Fruit fly (Drosophila melanogaster) whole organism, pupa: ENCODE data around the gene Tollo.
A peak's percentile ranks its signal among the peaks of the same experiment; 100 is the strongest.

Experiments used
- CG10348 ChIP-seq: fragments of 200-800 bp; sonication (Bioruptor generic); IDR thresholded peaks from 2 replicates; pipeline ENCODE4 v1.3.6; 2022; ENCODE audit warnings: missing biosample characterization, missing genetic modification characterization
- CG12605 ChIP-seq: fragments of 200-800 bp; sonication (Bioruptor generic); IDR thresholded peaks from 2 replicates; pipeline ENCODE4 v1.3.6; 2022; ENCODE audit warnings: missing biosample characterization, missing genetic modification characterization
- CG13204 ChIP-seq: fragments of 200-800 bp; sonication (Bioruptor generic); optimal IDR thresholded peaks from 2 replicates; lab custom pipeline; 2018; ENCODE audit warnings: missing biosample characterization, mild to moderate bottlenecking, missing genetic modification characterization, moderate library complexity
- CG15710 ChIP-seq: fragments of 200-800 bp; sonication (Bioruptor generic); optimal IDR thresholded peaks from 2 replicates; lab custom pipeline; 2018; ENCODE audit warnings: missing biosample characterization, mild to moderate bottlenecking, missing genetic modification characterization, moderate library complexity
- CG34367 ChIP-seq: fragments of 200-800 bp; sonication (Bioruptor generic); optimal IDR thresholded peaks from 2 replicates; lab custom pipeline; 2018; ENCODE audit warnings: missing biosample characterization, mild to moderate bottlenecking, missing genetic modification characterization
- CG4496 ChIP-seq: fragments of 200-800 bp; sonication (Bioruptor generic); IDR thresholded peaks from 3 replicates; pipeline ENCODE4 v1.3.6; 2022; ENCODE audit warnings: missing biosample characterization, missing genetic modification characterization
- CG8159 ChIP-seq: fragments of 200-800 bp; sonication (Bioruptor generic); optimal IDR thresholded peaks from 3 replicates; lab custom pipeline; 2018; ENCODE audit warnings: missing biosample characterization, mild to moderate bottlenecking, missing genetic modification characterization, moderate library complexity
- D1 ChIP-seq: fragments of 200-800 bp; sonication (Bioruptor generic); optimal IDR thresholded peaks from 2 replicates; lab custom pipeline; 2018; ENCODE audit warnings: missing biosample characterization, mild to moderate bottlenecking, missing genetic modification characterization, moderate library complexity
- EcR ChIP-seq: fragments of 200-800 bp; sonication (Bioruptor generic); optimal IDR thresholded peaks from 3 replicates; lab custom pipeline; 2019; ENCODE audit warnings: missing biosample characterization, missing genetic modification characterization, mild to moderate bottlenecking, moderate library complexity, missing genetic modification reagents
- Snoo ChIP-seq: fragments of 200-800 bp; sonication (Bioruptor generic); optimal IDR thresholded peaks from 3 replicates; lab custom pipeline; 2017; ENCODE audit warnings: missing biosample characterization, mild to moderate bottlenecking, missing genetic modification characterization, inconsistent platforms
- rn ChIP-seq: fragments of 200-800 bp; sonication (Bioruptor generic); IDR thresholded peaks from 2 replicates; pipeline ENCODE4 v1.3.6; 2022; ENCODE audit warnings: missing biosample characterization, missing genetic modification characterization

DNA sequence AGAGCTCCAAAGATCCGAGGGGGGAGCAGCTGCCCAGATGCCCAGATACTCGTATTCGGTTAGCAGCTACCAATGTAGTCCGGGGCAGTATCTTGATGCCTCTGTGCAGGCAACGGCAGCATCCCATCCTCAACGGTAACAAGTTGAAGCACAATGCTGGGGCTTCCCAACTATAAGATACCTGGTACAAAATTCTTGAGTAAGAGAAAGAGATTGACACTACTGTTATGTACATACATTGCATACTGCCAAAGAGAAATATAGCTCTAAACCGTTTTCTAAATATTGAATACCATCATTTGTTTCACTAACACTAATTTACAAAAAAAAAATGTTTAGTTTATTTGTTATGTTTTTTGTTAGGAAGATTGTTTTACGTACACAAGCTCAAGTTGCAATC is 45.7 kb upstream of the Tollo start:
- no peak for TF ChIP-seq D1 (tag; lab: Kevin White, UChicago)
- no peak for TF ChIP-seq EcR (GFP tag; lab: Kevin White, UChicago)
- TF ChIP-seq rn (GFP tag; lab: Robert Waterston, UW): no peak
- TF ChIP-seq CG10348 (GFP tag; lab: Robert Waterston, UW): no peak
- no peak for TF ChIP-seq CG15710
- TF ChIP-seq CG4496 (GFP tag; lab: Robert Waterston, UW): no peak
- TF ChIP-seq CG8159 (tag; lab: Kevin White, UChicago): peak; percentile 1
- TF ChIP-seq CG34367 (tag; lab: Kevin White, UChicago): no peak
- no peak for TF ChIP-seq CG13204 (GFP tag; lab: Kevin White, UChicago)
- TF ChIP-seq CG12605 (GFP tag; lab: Robert Waterston, UW): no peak
- no peak for TF ChIP-seq Snoo (tag; lab: Kevin White, UChicago)
